Worm (Caenorhabditis elegans): Measurements from ENCODE around the gene Y44A6D.1.

The Y44A6D.1 gene

DNA sequence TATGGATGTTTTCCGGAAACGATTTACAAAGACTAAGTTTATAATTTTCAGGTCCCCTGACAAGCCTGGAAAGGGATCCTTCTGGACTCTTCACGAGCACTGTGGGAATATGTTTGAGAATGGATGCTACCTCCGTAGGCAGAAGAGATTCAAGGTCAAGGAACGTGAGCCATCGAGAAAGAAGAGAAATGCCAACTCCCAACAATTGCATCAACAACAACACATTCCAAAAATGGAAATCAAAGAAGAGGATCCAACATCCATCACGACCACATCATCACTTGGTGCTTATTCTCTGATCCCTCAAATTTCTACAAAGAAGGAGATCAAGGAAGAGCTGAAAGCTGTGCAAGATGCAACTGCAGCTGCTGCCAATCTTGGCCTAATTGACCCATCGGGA lies 31.7 kb downstream of the Y44A6D.1 start:
- no peak for TF ChIP-seq hlh-8 (tag; optimal IDR thresholded peaks at IDR 0.05)
- no peak for TF ChIP-seq tbx-7 (tag; optimal IDR thresholded peaks at IDR 0.05)
- no peak for TF ChIP-seq dve-1 (tag; optimal IDR thresholded peaks at IDR 0.05)
- TF ChIP-seq npax-4 (tag; optimal IDR thresholded peaks at IDR 0.05) = no peak
- no peak for TF ChIP-seq mec-3 (tag; optimal IDR thresholded peaks at IDR 0.05; ENCODE audit: borderline replicate concordance)
- no peak for TF ChIP-seq pha-2 (tag; optimal IDR thresholded peaks at IDR 0.05)
- TF ChIP-seq ceh-19 (GFP tag; optimal IDR thresholded peaks at IDR 0.05) = no peak
- no peak for TF ChIP-seq unc-86 (tag; optimal IDR thresholded peaks at IDR 0.05)

DNA sequence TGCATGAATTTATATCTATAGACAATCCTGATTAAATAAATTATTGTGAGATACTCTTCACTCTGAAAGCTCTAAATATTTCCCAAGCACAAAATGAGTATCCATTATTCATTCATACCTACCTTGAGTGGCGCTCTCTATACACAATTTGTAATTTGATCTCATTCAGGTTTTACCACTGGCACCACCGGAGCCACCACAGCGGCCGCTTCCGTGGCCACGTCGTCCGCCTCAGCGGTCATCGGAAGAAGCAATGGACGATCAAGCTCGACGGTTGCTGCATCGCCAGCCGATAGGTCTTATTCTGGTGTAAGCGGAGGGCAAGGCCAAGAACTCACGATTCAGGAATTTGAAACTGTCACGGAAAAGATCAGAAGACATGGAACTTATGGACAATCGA lies 32.6 kb downstream of the Y44A6D.1 start:
- TF ChIP-seq ceh-34 (tag; optimal IDR thresholded peaks at IDR 0.05) (peak; percentile 66), ceh-19 (GFP tag; optimal IDR thresholded peaks at IDR 0.05) (peak; percentile 22), C38D4.7 (GFP tag; optimal IDR thresholded peaks at IDR 0.05) (no peak), elt-2 (tag; optimal IDR thresholded peaks at IDR 0.05) (no peak)

DNA sequence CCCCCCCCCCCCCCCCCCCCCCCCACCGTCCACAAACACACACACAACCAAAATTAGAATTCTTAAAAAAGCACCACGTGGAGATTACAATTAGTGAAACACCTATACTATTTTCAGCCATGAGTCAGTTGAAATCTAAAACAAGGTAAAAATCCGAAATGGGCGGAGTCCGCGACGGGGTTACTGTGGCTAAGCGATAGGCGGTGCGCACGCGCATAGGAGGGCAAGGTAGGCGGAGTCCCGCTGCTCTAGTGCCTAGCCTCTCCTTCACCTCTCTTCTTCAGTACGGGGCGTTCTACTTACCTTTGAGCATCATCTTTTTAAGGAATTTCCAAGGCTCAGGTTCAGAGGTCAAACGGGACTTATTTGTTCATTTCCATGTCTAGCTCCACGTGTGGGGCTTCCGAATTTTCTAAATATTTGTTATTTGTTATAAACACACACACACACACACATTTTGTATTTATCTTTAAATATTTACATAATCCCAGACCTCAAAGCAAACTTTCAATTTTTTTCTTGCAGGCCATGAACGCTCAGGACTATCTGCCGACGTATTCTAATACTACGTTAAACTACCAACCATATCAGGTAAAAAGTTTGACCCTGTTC lies 33.3 kb downstream of the Y44A6D.1 start:
- TF ChIP-seq ceh-30 (tag; optimal IDR thresholded peaks at IDR 0.05) (no peak), Y22D7AL.16 (tag; optimal IDR thresholded peaks at IDR 0.05) (no peak), ceh-19 (GFP tag; optimal IDR thresholded peaks at IDR 0.05) (no peak), pat-9 (tag; optimal IDR thresholded peaks at IDR 0.05) (no peak), syd-9 (tag; optimal IDR thresholded peaks at IDR 0.05) (no peak), pax-1 (tag; optimal IDR thresholded peaks at IDR 0.05) (no peak), sdc-2 (tag; optimal IDR thresholded peaks at IDR 0.05) (no peak), unc-42 (tag; optimal IDR thresholded peaks at IDR 0.05) (no peak), hlh-15 (tag; optimal IDR thresholded peaks at IDR 0.05) (no peak), ceh-34 (tag; optimal IDR thresholded peaks at IDR 0.05) (no peak), T23F11.4 (GFP tag; optimal IDR thresholded peaks at IDR 0.05) (no peak), ceh-45 (GFP tag; IDR thresholded peaks at IDR 0.05) (peak; percentile 38; the same call in 1 of the 2 replicates), pha-2 (tag; optimal IDR thresholded peaks at IDR 0.05) (peak; percentile 53), nfya-1 (tag; optimal IDR thresholded peaks at IDR 0.05) (peak; percentile 41), sox-2 (GFP tag; IDR thresholded peaks at IDR 0.05) (no peak), K09A11.1 (tag; optimal IDR thresholded peaks at IDR 0.05; ENCODE audit: insufficient read depth) (no peak), lim-6 (tag; optimal IDR thresholded peaks at IDR 0.05) (no peak), C38D4.7 (GFP tag; optimal IDR thresholded peaks at IDR 0.05) (no peak)

DNA sequence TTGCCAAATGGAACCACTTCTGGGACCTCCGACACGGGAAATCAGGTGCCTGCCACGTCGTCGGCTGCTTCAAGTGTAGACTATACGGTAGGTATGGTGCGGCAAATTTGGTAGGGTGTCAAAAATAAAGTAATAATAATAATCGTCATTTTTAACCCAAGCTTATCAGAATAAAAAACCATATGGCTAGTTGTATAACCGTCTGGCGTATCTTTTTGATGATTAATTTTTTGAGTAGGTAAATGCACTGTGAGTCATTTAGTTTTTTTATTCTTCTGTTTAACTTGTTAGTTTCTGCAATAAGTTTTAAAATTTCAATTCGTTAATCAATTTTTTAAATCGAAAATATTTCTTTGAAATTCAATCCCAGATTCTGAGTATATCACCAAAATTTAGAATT lies 34.3 kb downstream of the Y44A6D.1 start:
- TF ChIP-seq dmd-4 (tag; optimal IDR thresholded peaks at IDR 0.05; ENCODE audit: borderline replicate concordance) = no peak
- no peak for TF ChIP-seq unc-3 (GFP tag; conservative IDR thresholded peaks at IDR 0.05)
- TF ChIP-seq unc-3 (tag; optimal IDR thresholded peaks at IDR 0.05) = no peak
- TF ChIP-seq elt-4 (tag; optimal IDR thresholded peaks at IDR 0.05) = no peak
- no peak for TF ChIP-seq ztf-16 (tag; optimal IDR thresholded peaks at IDR 0.05)
- no peak for TF ChIP-seq pat-9 (tag; optimal IDR thresholded peaks at IDR 0.05)
- TF ChIP-seq elt-2 (tag; optimal IDR thresholded peaks at IDR 0.05) = no peak
- TF ChIP-seq zip-5 (tag; optimal IDR thresholded peaks at IDR 0.05) = no peak
- TF ChIP-seq K02D7.2 (tag; optimal IDR thresholded peaks at IDR 0.05) = no peak
- no peak for TF ChIP-seq ceh-14 (tag; optimal IDR thresholded peaks at IDR 0.05)

DNA sequence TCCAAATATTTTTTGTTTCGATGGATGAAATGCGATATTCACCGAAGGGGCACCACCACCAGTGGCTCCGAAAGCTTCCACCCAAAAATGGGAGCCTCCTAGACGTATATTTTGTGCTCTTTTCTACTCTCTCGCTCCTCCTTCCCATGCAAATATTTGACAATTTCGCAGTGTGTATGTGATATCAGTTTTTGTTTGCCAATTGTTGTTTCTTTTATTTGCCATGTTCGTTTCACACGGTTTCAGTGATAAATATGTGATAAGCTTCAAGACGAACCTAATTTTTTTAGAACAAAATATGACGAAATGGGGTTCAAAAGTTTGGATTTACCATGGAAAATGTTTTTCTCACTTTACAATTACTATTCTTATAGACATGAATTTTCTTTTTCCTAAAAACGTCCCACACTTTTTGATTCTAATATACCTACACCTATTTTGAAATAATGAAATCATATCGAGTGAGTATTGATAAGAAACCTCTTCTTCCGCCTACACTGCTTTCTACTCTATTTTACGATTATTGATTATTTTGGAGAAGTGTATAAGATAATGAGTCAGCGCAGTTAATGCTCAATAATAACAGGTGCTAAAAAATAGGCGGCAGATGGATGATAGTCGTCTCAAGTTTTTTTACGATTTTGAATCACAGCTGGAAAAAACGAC lies 35.9 kb downstream of the Y44A6D.1 start:
- TF ChIP-seq fax-1 (tag; optimal IDR thresholded peaks at IDR 0.05) (no peak), fkh-6 (tag; optimal IDR thresholded peaks at IDR 0.05) (no peak)
